Worm (Caenorhabditis elegans): ENCODE measurements around the gene pgl-1.

pgl-1 gene

ce11 chrIV:6958696-6959095 lies 18.4 kb downstream of the pgl-1 start:
- TF ChIP-seq mab-5 (tag; optimal IDR thresholded peaks at IDR 0.05) (peak; percentile 95), nhr-21 (tag; optimal IDR thresholded peaks at IDR 0.05) (no peak), sma-3 (GFP tag; optimal IDR thresholded peaks at IDR 0.05) (no peak), nhr-25 (tag; optimal IDR thresholded peaks at IDR 0.05) (no peak), lsy-2 (tag; optimal IDR thresholded peaks at IDR 0.05) (peak in 1 of 2 experiments; percentile 65), nhr-237 (tag; optimal IDR thresholded peaks at IDR 0.05) (no peak), Y55F3AM.14 (GFP tag; optimal IDR thresholded peaks at IDR 0.05) (peak; percentile 56), crh-2 (tag; optimal IDR thresholded peaks at IDR 0.05) (peak; percentile 57), mdl-1 (tag; optimal IDR thresholded peaks at IDR 0.05) (no peak), ztf-1 (GFP tag; conservative IDR thresholded peaks at IDR 0.05) (no peak), alr-1 (tag; optimal IDR thresholded peaks at IDR 0.05) (no peak), nhr-6 (tag; optimal IDR thresholded peaks at IDR 0.05) (no peak), zag-1 (tag; optimal IDR thresholded peaks at IDR 0.05) (peak; percentile 33), sem-4 (tag; optimal IDR thresholded peaks at IDR 0.05) (no peak), C34F6.9 (tag; optimal IDR thresholded peaks at IDR 0.05) (peak; percentile 56), sma-9 (GFP tag; optimal IDR thresholded peaks at IDR 0.05) (peak; percentile 5), sma-9 (tag; optimal IDR thresholded peaks at IDR 0.05) (no peak), blmp-1 (tag; optimal IDR thresholded peaks at IDR 0.05; ENCODE audit: insufficient read depth) (no peak), fos-1 (tag; optimal IDR thresholded peaks at IDR 0.05) (no peak), dmd-4 (tag; optimal IDR thresholded peaks at IDR 0.05) (no peak), aly-2 (tag; optimal IDR thresholded peaks at IDR 0.05) (no peak), unc-55 (GFP tag; optimal IDR thresholded peaks at IDR 0.05) (peak; percentile 53), gmeb-1 (tag; optimal IDR thresholded peaks at IDR 0.05) (no peak), nhr-129 (tag; optimal IDR thresholded peaks at IDR 0.05) (peak; percentile 25), F13H6.1 (tag; optimal IDR thresholded peaks at IDR 0.05) (peak; percentile 12), lin-11 (tag; optimal IDR thresholded peaks at IDR 0.05) (no peak), peb-1 (tag; optimal IDR thresholded peaks at IDR 0.05) (no peak), ceh-16 (tag; optimal IDR thresholded peaks at IDR 0.05) (no peak)

- no peak for TF ChIP-seq nhr-11 (tag; optimal IDR thresholded peaks at IDR 0.05)
- TF ChIP-seq elt-3 (tag; optimal IDR thresholded peaks at IDR 0.05), result no peak
- no peak for TF ChIP-seq elt-1 (tag; optimal IDR thresholded peaks at IDR 0.05)
- TF ChIP-seq lin-13 (GFP tag; optimal IDR thresholded peaks at IDR 0.05), result no peak
- no peak for TF ChIP-seq alr-1 (tag; optimal IDR thresholded peaks at IDR 0.05)
- no peak for TF ChIP-seq nhr-129 (tag; optimal IDR thresholded peaks at IDR 0.05)
- no peak for TF ChIP-seq unc-62 (GFP tag; optimal IDR thresholded peaks at IDR 0.05)
Measured at ce11 chrIV:6957341-6957740, 19.8 kb downstream of the pgl-1 start, which contains the start of gene jnk-1. Gene jnk-1 (plus strand): TSS chrIV:6957641.

- TF ChIP-seq zag-1 (tag; optimal IDR thresholded peaks at IDR 0.05) (peak; percentile 27), sma-9 (GFP tag; optimal IDR thresholded peaks at IDR 0.05) (peak; percentile 28), sma-9 (tag; optimal IDR thresholded peaks at IDR 0.05) (no peak), C34F6.9 (tag; optimal IDR thresholded peaks at IDR 0.05) (peak; percentile 63), elt-3 (tag; optimal IDR thresholded peaks at IDR 0.05) (no peak), sem-4 (tag; optimal IDR thresholded peaks at IDR 0.05) (no peak), lsy-2 (tag; optimal IDR thresholded peaks at IDR 0.05) (peak in 1 of 2 experiments; percentile 52), mdl-1 (tag; optimal IDR thresholded peaks at IDR 0.05) (peak in 1 of 2 experiments; percentile 50), nhr-6 (tag; optimal IDR thresholded peaks at IDR 0.05) (no peak), crh-2 (tag; optimal IDR thresholded peaks at IDR 0.05) (peak; percentile 7), nhr-129 (tag; optimal IDR thresholded peaks at IDR 0.05) (peak; percentile 9)
Measured at ce11 chrIV:6956668-6957067, 20.4 kb downstream of the pgl-1 start.

- peak; percentile 15 for TF ChIP-seq F13H6.1 (tag; optimal IDR thresholded peaks at IDR 0.05)
- TF ChIP-seq lin-11 (tag; optimal IDR thresholded peaks at IDR 0.05), result no peak
- TF ChIP-seq sma-9 (GFP tag; optimal IDR thresholded peaks at IDR 0.05), result peak; percentile 45
- TF ChIP-seq sma-9 (tag; optimal IDR thresholded peaks at IDR 0.05), result no peak
- TF ChIP-seq lsy-2 (tag; optimal IDR thresholded peaks at IDR 0.05), result peak in 1 of 2 experiments; percentile 37
- no peak for TF ChIP-seq R02D3.7 (tag; optimal IDR thresholded peaks at IDR 0.05)
- no peak for TF ChIP-seq mdl-1 (tag; optimal IDR thresholded peaks at IDR 0.05)
- peak; percentile 27 for TF ChIP-seq C34F6.9 (tag; optimal IDR thresholded peaks at IDR 0.05)
- TF ChIP-seq unc-55 (GFP tag; optimal IDR thresholded peaks at IDR 0.05), result peak; percentile 88
Measured at ce11 chrIV:6954682-6955081, 22.4 kb downstream of the pgl-1 start.

- TF ChIP-seq unc-55 (GFP tag; optimal IDR thresholded peaks at IDR 0.05), result no peak
- no peak for TF ChIP-seq elt-1 (tag; optimal IDR thresholded peaks at IDR 0.05)
- TF ChIP-seq nhr-10 (tag; optimal IDR thresholded peaks at IDR 0.05), result no peak
- no peak for TF ChIP-seq ztf-4 (tag; optimal IDR thresholded peaks at IDR 0.05)
- no peak for TF ChIP-seq nhr-25 (tag; optimal IDR thresholded peaks at IDR 0.05)
- no peak for TF ChIP-seq ceh-16 (tag; optimal IDR thresholded peaks at IDR 0.05)
- TF ChIP-seq Y55F3AM.14 (GFP tag; optimal IDR thresholded peaks at IDR 0.05), result no peak
- TF ChIP-seq ceh-82 (tag; optimal IDR thresholded peaks at IDR 0.05), result no peak
- TF ChIP-seq blmp-1 (tag; optimal IDR thresholded peaks at IDR 0.05; ENCODE audit: insufficient read depth), result no peak
- no peak for TF ChIP-seq unc-62 (GFP tag; optimal IDR thresholded peaks at IDR 0.05)
- TF ChIP-seq ztf-11 (tag; optimal IDR thresholded peaks at IDR 0.05), result no peak
- no peak for TF ChIP-seq nhr-77 (tag; optimal IDR thresholded peaks at IDR 0.05)
Measured at ce11 chrIV:6951259-6951658, 25.9 kb downstream of the pgl-1 start.
